Fruit fly (Drosophila melanogaster) whole organism, embryonic: Measurements from ENCODE around the gene CG8993.
A peak's percentile ranks its signal among the peaks of the same experiment; 100 is the strongest.

ENCODE experiments used
- B-H1 ChIP-seq: fragments of 200-800 bp; sonication (Bioruptor generic); IDR thresholded peaks from 3 replicates; pipeline ENCODE4 v1.3.6; 2022; ENCODE audit warnings: missing biosample characterization, missing genetic modification characterization
- B-H2 ChIP-seq: fragments of 200-800 bp; sonication (Bioruptor generic); optimal IDR thresholded peaks from 2 replicates; lab custom pipeline; 2018; ENCODE audit warnings: missing biosample characterization, mild to moderate bottlenecking, missing genetic modification characterization
- BtbVII ChIP-seq: fragments of 200-800 bp; sonication (Bioruptor generic); optimal IDR thresholded peaks from 3 replicates; lab custom pipeline; 2017; ENCODE audit warnings: missing biosample characterization, mild to moderate bottlenecking, missing genetic modification characterization
- CG11085 ChIP-seq: fragments of 200-800 bp; sonication (Bioruptor generic); IDR thresholded peaks from 2 replicates; pipeline ENCODE4 v1.3.6; 2022; ENCODE audit warnings: missing biosample characterization, missing genetic modification characterization
- CG13894 ChIP-seq: fragments of 200-800 bp; sonication (Bioruptor generic); optimal IDR thresholded peaks from 3 replicates; lab custom pipeline; 2018; ENCODE audit warnings: missing biosample characterization, mild to moderate bottlenecking, missing genetic modification characterization, moderate library complexity
- CG15011 ChIP-seq: fragments of 200-800 bp; sonication (Bioruptor generic); optimal IDR thresholded peaks from 3 replicates; lab custom pipeline; 2018; ENCODE audit warnings: missing biosample characterization, mild to moderate bottlenecking, missing genetic modification characterization
- CG16815 ChIP-seq: fragments of 200-800 bp; sonication (Bioruptor generic); optimal IDR thresholded peaks from 3 replicates; lab custom pipeline; 2017; ENCODE audit warnings: missing biosample characterization, mild to moderate bottlenecking, missing genetic modification characterization
- CG2116 ChIP-seq: fragments of 200-800 bp; sonication (Bioruptor generic); optimal IDR thresholded peaks from 3 replicates; lab custom pipeline; 2018; ENCODE audit warnings: missing biosample characterization, mild to moderate bottlenecking, missing genetic modification characterization
- CG3281 ChIP-seq: fragments of 200-800 bp; sonication (Bioruptor generic); optimal IDR thresholded peaks from 3 replicates; lab custom pipeline; 2017; ENCODE audit warnings: missing biosample characterization, mild to moderate bottlenecking, missing genetic modification characterization
- CG34224 ChIP-seq: fragments of 200-800 bp; sonication (Bioruptor generic); IDR thresholded peaks from 3 replicates; pipeline ENCODE4 v1.3.6; 2022; ENCODE audit warnings: missing biosample characterization, missing genetic modification characterization; ENCODE audit not compliant: partially characterized antibody
- CG34376 ChIP-seq: fragments of 200-800 bp; sonication (Bioruptor generic); optimal IDR thresholded peaks from 2 replicates; lab custom pipeline; 2018; ENCODE audit warnings: missing biosample characterization, mild to moderate bottlenecking, missing genetic modification characterization
- CG4328 ChIP-seq: fragments of 200-800 bp; sonication (Bioruptor generic); optimal IDR thresholded peaks from 3 replicates; lab custom pipeline; 2017; ENCODE audit warnings: missing biosample characterization, missing genetic modification reagents, missing genetic modification characterization
- CG4404 ChIP-seq: fragments of 200-800 bp; sonication (Bioruptor generic); IDR thresholded peaks from 2 replicates; pipeline ENCODE4 v1.3.6; 2022; ENCODE audit warnings: missing biosample characterization, missing genetic modification characterization
- CG6791 ChIP-seq: fragments of 200-800 bp; sonication (Bioruptor generic); IDR thresholded peaks from 3 replicates; pipeline ENCODE4 v1.3.6; 2022; ENCODE audit warnings: missing biosample characterization, missing genetic modification characterization; ENCODE audit not compliant: partially characterized antibody
- CG7963 ChIP-seq: fragments of 200-800 bp; sonication (Bioruptor generic); IDR thresholded peaks from 3 replicates; pipeline ENCODE4 v1.3.6; 2022; ENCODE audit warnings: missing biosample characterization, missing genetic modification characterization; ENCODE audit not compliant: partially characterized antibody
- CTCF ChIP-seq: fragments of 200-800 bp; sonication (Bioruptor generic); optimal IDR thresholded peaks from 2 replicates; lab custom pipeline; 2017; ENCODE audit warnings: missing biosample characterization, mild to moderate bottlenecking, missing genetic modification characterization, moderate library complexity
- Deaf1 ChIP-seq: fragments of 200-800 bp; optimal IDR thresholded peaks from 3 replicates; lab custom pipeline; 2019; ENCODE audit warnings: missing biosample characterization, mild to moderate bottlenecking, missing genetic modification characterization, moderate library complexity
- Eip74EF ChIP-seq, 2 experiments: fragments of 200-800 bp in 1 of 2; fragments of >200 bp in 1 of 2; sonication (Bioruptor generic) in 1 of 2; optimal IDR thresholded peaks; 2 replicates each; lab custom pipeline; 2017 to 2019; ENCODE audit warnings: missing biosample characterization in 2 of 2, missing genetic modification characterization in 2 of 2, mild to moderate bottlenecking in 1 of 2, moderate library complexity in 1 of 2
- Ets65A ChIP-seq: fragments of 200-800 bp; sonication (Bioruptor generic); peaks from one replicate; lab custom pipeline; 2016; ENCODE audit warnings: missing biosample characterization, missing genetic modification characterization
- Fer1 ChIP-seq: fragments of 200-800 bp; sonication (Bioruptor generic); optimal IDR thresholded peaks from 2 replicates; lab custom pipeline; 2017; ENCODE audit warnings: missing biosample characterization, mild to moderate bottlenecking, missing genetic modification characterization
- GATAe ChIP-seq: fragments of 200-800 bp; sonication (Bioruptor generic); conservative IDR thresholded peaks from 2 replicates; pipeline ENCODE4 v1.3.6; 2022; ENCODE audit warnings: missing biosample characterization, missing genetic modification characterization
- Gsc ChIP-seq: fragments of 200-800 bp; sonication (Bioruptor generic); IDR thresholded peaks from 2 replicates; pipeline ENCODE4 v1.3.6; 2022; ENCODE audit warnings: missing biosample characterization, missing genetic modification characterization
- HLH3B ChIP-seq: fragments of 200-800 bp; sonication (Bioruptor generic); IDR thresholded peaks from 2 replicates; pipeline ENCODE4 v1.3.6; 2022; ENCODE audit warnings: missing biosample characterization, missing genetic modification characterization
- Hey ChIP-seq: fragments of 200-800 bp; sonication (Bioruptor generic); optimal IDR thresholded peaks from 3 replicates; lab custom pipeline; 2018; ENCODE audit warnings: missing biosample characterization, mild to moderate bottlenecking, missing genetic modification characterization
- Med ChIP-seq: fragments of 200-800 bp; sonication (Bioruptor generic); peaks from one replicate; lab custom pipeline; 2016; ENCODE audit warnings: missing biosample characterization, missing genetic modification characterization, mild to moderate bottlenecking, inconsistent platforms, moderate library complexity
- NK7.1 ChIP-seq: fragments of 200-800 bp; sonication (Bioruptor generic); optimal IDR thresholded peaks from 3 replicates; lab custom pipeline; 2016; ENCODE audit warnings: missing biosample characterization, missing genetic modification characterization
- Neu2 ChIP-seq: fragments of 200-800 bp; sonication (Bioruptor generic); optimal IDR thresholded peaks from 3 replicates; lab custom pipeline; 2016; ENCODE audit warnings: missing biosample characterization, missing genetic modification characterization, borderline replicate concordance
- Stat92E ChIP-seq, 3 experiments: fragments of >200 bp in 2 of 3; fragments of 200-800 bp in 1 of 3; sonication (Bioruptor generic) in 1 of 3; optimal IDR thresholded peaks; 2 replicates each; lab custom pipeline; 2017 to 2019; ENCODE audit warnings: missing biosample characterization in 3 of 3, missing genetic modification characterization in 3 of 3, mild to moderate bottlenecking in 1 of 3, moderate library complexity in 1 of 3
- br ChIP-seq: fragments of >200 bp; optimal IDR thresholded peaks from 2 replicates; lab custom pipeline; 2017
- bsh ChIP-seq, 2 experiments: fragments of 200-800 bp; sonication (Bioruptor generic); optimal IDR thresholded peaks; 2 replicates each; lab custom pipeline; 2017 to 2018; ENCODE audit warnings: mild to moderate bottlenecking in 2 of 2, missing biosample characterization in 2 of 2, missing genetic modification characterization in 2 of 2, moderate library complexity in 1 of 2
- btn ChIP-seq: fragments of 200-800 bp; sonication (Bioruptor generic); optimal IDR thresholded peaks from 2 replicates; lab custom pipeline; 2016; ENCODE audit warnings: missing biosample characterization, missing genetic modification characterization
- caup ChIP-seq: fragments of 200-800 bp; sonication (Bioruptor generic); optimal IDR thresholded peaks from 3 replicates; lab custom pipeline; 2017; ENCODE audit warnings: missing biosample characterization, mild to moderate bottlenecking, missing genetic modification characterization, moderate library complexity; ENCODE audit not compliant: severe bottlenecking
- chinmo ChIP-seq: fragments of 200-800 bp; sonication (Bioruptor generic); IDR thresholded peaks from 4 replicates; pipeline ENCODE4 v1.3.6; 2022; ENCODE audit warnings: missing biosample characterization, missing genetic modification characterization; ENCODE audit not compliant: partially characterized antibody
- en ChIP-seq: fragments of 200-800 bp; sonication (Bioruptor generic); optimal IDR thresholded peaks from 2 replicates; lab custom pipeline; 2016; ENCODE audit warnings: missing biosample characterization, missing genetic modification characterization
- eve ChIP-seq, 2 experiments: fragments of >200 bp; optimal IDR thresholded peaks; 2 replicates each; lab custom pipeline; 2017; ENCODE audit warnings: missing biosample characterization in 2 of 2, missing genetic modification characterization in 2 of 2
- exex ChIP-seq: fragments of 200-800 bp; sonication (Bioruptor generic); optimal IDR thresholded peaks from 4 replicates; lab custom pipeline; 2018; ENCODE audit warnings: missing biosample characterization, mild to moderate bottlenecking, missing genetic modification characterization, moderate library complexity
- grn ChIP-seq: fragments of 200-800 bp; sonication (Bioruptor generic); optimal IDR thresholded peaks from 3 replicates; lab custom pipeline; 2017; ENCODE audit warnings: missing biosample characterization, missing genetic modification characterization
- ham ChIP-seq: fragments of 200-800 bp; sonication (Bioruptor generic); IDR thresholded peaks from 2 replicates; pipeline ENCODE4 v1.3.6; 2022; ENCODE audit warnings: missing biosample characterization, missing genetic modification characterization
- lbe ChIP-seq: fragments of 200-800 bp; sonication (Bioruptor generic); optimal IDR thresholded peaks from 2 replicates; lab custom pipeline; 2016; ENCODE audit warnings: missing biosample characterization, mild to moderate bottlenecking, missing genetic modification characterization
- mirr ChIP-seq: fragments of 200-800 bp; sonication (Bioruptor generic); optimal IDR thresholded peaks from 3 replicates; lab custom pipeline; 2018; ENCODE audit warnings: missing biosample characterization, mild to moderate bottlenecking, missing genetic modification characterization
- nom ChIP-seq: fragments of 200-800 bp; sonication (Bioruptor generic); optimal IDR thresholded peaks from 2 replicates; lab custom pipeline; 2017; ENCODE audit warnings: missing biosample characterization, missing genetic modification characterization, mild to moderate bottlenecking, moderate library complexity, missing genetic modification reagents
- odd ChIP-seq: fragments of 200-800 bp; sonication (Bioruptor generic); optimal IDR thresholded peaks from 2 replicates; lab custom pipeline; 2017; ENCODE audit warnings: missing biosample characterization, mild to moderate bottlenecking, missing genetic modification characterization
- pum ChIP-seq: fragments of 200-800 bp; sonication (Bioruptor generic); optimal IDR thresholded peaks from 2 replicates; lab custom pipeline; 2016; ENCODE audit warnings: missing biosample characterization, missing genetic modification characterization
- rib ChIP-seq: fragments of 200-800 bp; sonication (Bioruptor generic); IDR thresholded peaks from 2 replicates; pipeline ENCODE4 v1.3.6; 2022; ENCODE audit warnings: missing biosample characterization, missing genetic modification characterization
- sc ChIP-seq, 3 experiments: fragments of >200 bp in 2 of 3; fragments of 200-800 bp in 1 of 3; sonication (Bioruptor generic) in 1 of 3; optimal IDR thresholded peaks; 2 replicates in 2 of 3; 3 replicates in 1 of 3; lab custom pipeline; 2017; ENCODE audit warnings: mild to moderate bottlenecking in 1 of 3, missing biosample characterization in 1 of 3, missing genetic modification characterization in 1 of 3, missing genetic modification reagents in 1 of 3
- sens ChIP-seq: fragments of 200-800 bp; sonication (Bioruptor generic); peaks from one replicate; lab custom pipeline; 2016; ENCODE audit warnings: missing biosample characterization, missing genetic modification characterization
- sr ChIP-seq: fragments of 200-800 bp; sonication (Bioruptor generic); IDR thresholded peaks from 3 replicates; pipeline ENCODE4 v1.3.6; 2022; ENCODE audit warnings: missing biosample characterization, missing genetic modification characterization
- sug ChIP-seq: fragments of 200-800 bp; optimal IDR thresholded peaks from 2 replicates; lab custom pipeline; 2019; ENCODE audit warnings: missing biosample characterization, mild to moderate bottlenecking, missing genetic modification characterization, moderate library complexity

CG8993 gene

DNA sequence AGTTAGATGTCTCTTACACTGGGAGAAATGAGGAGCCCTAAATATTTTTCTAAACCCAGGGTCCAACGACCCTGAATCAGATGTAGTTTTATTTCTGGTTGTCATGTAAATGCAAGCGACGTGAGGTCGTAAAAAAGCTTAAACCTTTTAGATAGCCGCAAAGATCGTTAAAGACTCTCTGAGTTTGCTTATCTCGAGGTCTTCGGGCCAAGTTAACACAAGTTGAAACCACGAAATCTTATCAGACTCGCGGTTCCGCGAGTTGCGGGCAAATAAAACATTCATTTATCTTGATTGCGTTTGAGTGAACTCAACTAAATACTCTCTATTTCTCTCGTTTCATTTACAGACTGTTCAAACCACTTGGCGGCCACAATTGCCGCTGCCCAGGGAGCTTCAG, 30.2 kb downstream of the CG8993 start:
- TF ChIP-seq caup (no peak), CG34376 (GFP tag; lab: Kevin White, UChicago) (peak; percentile 70), bsh (GFP tag; optimal IDR thresholded peaks at IDR 0.05; lab: Kevin White, UChicago) (no peak), CG34224 (no peak), Fer1 (GFP tag; lab: Kevin White, UChicago) (peak; percentile 43), Med (GFP tag; lab: Kevin White, UChicago) (peak; percentile 47), mirr (GFP tag; lab: Kevin White, UChicago) (peak; percentile 73), Deaf1 (tag; lab: Kevin White, UChicago) (peak; percentile 18), exex (peak; percentile 54), CG3281 (GFP tag; lab: Kevin White, UChicago) (peak; percentile 5), B-H2 (GFP tag; lab: Kevin White, UChicago) (no peak), sug (tag; lab: Kevin White, UChicago) (peak; percentile 45), en (GFP tag; lab: Kevin White, UChicago) (no peak), chinmo (0 out of 4 replicates have a peak, but pooled peaks have one; percentile 53), Gsc (GFP tag; lab: Robert Waterston, UW) (no peak), GATAe (GFP tag; lab: Robert Waterston, UW) (peak; percentile 18; the same call in 1 of the 2 replicates), grn (GFP tag; lab: Kevin White, UChicago) (peak; percentile 68), sens (GFP tag; lab: Kevin White, UChicago) (peak; percentile 55), CG4404 (GFP tag; lab: Robert Waterston, UW) (no peak)
- TF ChIP-seq, all 482 proteins: peak for 12

- peak; percentile 58 for TF ChIP-seq CTCF (GFP tag; lab: Kevin White, UChicago)
- TF ChIP-seq odd: no peak
- TF ChIP-seq, all 482 proteins: peak for 1
Measured at dm6 chr3L:2407271-2407670, 35.3 kb downstream of the CG8993 start.

dm6 chr3L:2407945-2408344, 35.9 kb downstream of the CG8993 start:
- TF ChIP-seq nom (no peak), mirr (GFP tag; lab: Kevin White, UChicago) (no peak), Ets65A (GFP tag; lab: Kevin White, UChicago) (peak; percentile 31), pum (GFP tag; lab: Kevin White, UChicago) (no peak), br (lab: Kevin White, UChicago) (no peak), Hey (no peak), HLH3B (GFP tag; lab: Robert Waterston, UW) (no peak), CG15011 (GFP tag; lab: Kevin White, UChicago) (no peak), Med (GFP tag; lab: Kevin White, UChicago) (peak; percentile 1), ham (GFP tag; lab: Robert Waterston, UW) (no peak), rib (no peak), CG13894 (tag; lab: Kevin White, UChicago) (no peak), CG2116 (GFP tag; lab: Kevin White, UChicago) (no peak), CG11085 (GFP tag; lab: Robert Waterston, UW) (peak; percentile 20; the same call in 1 of the 2 replicates), btn (GFP tag; lab: Kevin White, UChicago) (no peak), CG16815 (GFP tag; lab: Kevin White, UChicago) (no peak), sr (GFP tag; lab: Robert Waterston, UW) (no peak), CG4328 (no peak), B-H1 (GFP tag; lab: Robert Waterston, UW) (no peak), lbe (no peak), BtbVII (GFP tag; lab: Kevin White, UChicago) (no peak), NK7.1 (no peak), Eip74EF (GFP tag; optimal IDR thresholded peaks at IDR 0.05; lab: Kevin White, UChicago) (no peak), Neu2 (GFP tag; lab: Kevin White, UChicago) (no peak), eve (GFP tag; optimal IDR thresholded peaks at IDR 0.05; lab: Kevin White, UChicago) (no peak), CG6791 (no peak), CG7963 (peak; percentile 11; the same call in 1 of the 3 replicates), sc (optimal IDR thresholded peaks at IDR 0.05; lab: Kevin White, UChicago) (no peak), sc (GFP tag; optimal IDR thresholded peaks at IDR 0.05; lab: Kevin White, UChicago) (no peak), Stat92E (GFP tag; optimal IDR thresholded peaks at IDR 0.05; lab: Kevin White, UChicago) (no peak)
